Fruit fly (Drosophila melanogaster) whole organism, embryonic: ENCODE measurements around the gene CG12594.

Experiments used
- C15 ChIP-seq: fragments of 200-800 bp; sonication (Bioruptor generic); IDR thresholded peaks from 3 replicates; pipeline ENCODE4 v1.3.6; 2022; ENCODE audit warnings: missing biosample characterization, missing genetic modification characterization
- CG10147 ChIP-seq: fragments of 200-800 bp; sonication (Bioruptor generic); optimal IDR thresholded peaks from 2 replicates; lab custom pipeline; 2019; ENCODE audit warnings: missing biosample characterization, mild to moderate bottlenecking, missing genetic modification characterization, moderate library complexity
- CG11560 ChIP-seq: fragments of 200-800 bp; sonication (Bioruptor generic); IDR thresholded peaks from 3 replicates; pipeline ENCODE4 v1.3.6; 2022; ENCODE audit warnings: missing biosample characterization, missing genetic modification characterization
- CG12071 ChIP-seq: fragments of 200-800 bp; sonication (Bioruptor generic); optimal IDR thresholded peaks from 3 replicates; lab custom pipeline; 2018; ENCODE audit warnings: missing biosample characterization, mild to moderate bottlenecking, missing genetic modification characterization
- CG13123 ChIP-seq: fragments of 200-800 bp; sonication (Bioruptor generic); optimal IDR thresholded peaks from 2 replicates; lab custom pipeline; 2016; ENCODE audit warnings: missing biosample characterization, missing genetic modification characterization
- CG13296 ChIP-seq: fragments of 200-800 bp; sonication (Bioruptor generic); optimal IDR thresholded peaks from 3 replicates; lab custom pipeline; 2018; ENCODE audit warnings: missing biosample characterization, mild to moderate bottlenecking, missing genetic modification characterization
- CG13424 ChIP-seq: fragments of 200-800 bp; sonication (Bioruptor generic); optimal IDR thresholded peaks from 2 replicates; lab custom pipeline; 2019; ENCODE audit warnings: missing biosample characterization, mild to moderate bottlenecking, missing genetic modification characterization, moderate library complexity
- CG15479 ChIP-seq: fragments of 200-800 bp; sonication (Bioruptor generic); optimal IDR thresholded peaks from 3 replicates; lab custom pipeline; 2019; ENCODE audit warnings: missing biosample characterization, mild to moderate bottlenecking, missing genetic modification characterization, moderate library complexity
- CG15696 ChIP-seq: fragments of 200-800 bp; sonication (Bioruptor generic); optimal IDR thresholded peaks from 2 replicates; lab custom pipeline; 2019; ENCODE audit warnings: missing biosample characterization, mild to moderate bottlenecking, missing genetic modification characterization, moderate library complexity
- CG1602 ChIP-seq: fragments of 200-800 bp; sonication (Bioruptor generic); optimal IDR thresholded peaks from 3 replicates; lab custom pipeline; 2016; ENCODE audit warnings: missing biosample characterization, missing genetic modification characterization
- CG16779 ChIP-seq: fragments of 200-800 bp; sonication (Bioruptor generic); IDR thresholded peaks from 2 replicates; pipeline ENCODE4 v1.3.6; 2022; ENCODE audit warnings: missing biosample characterization, missing genetic modification characterization
- CG16813 ChIP-seq: fragments of 200-800 bp; sonication (Bioruptor generic); IDR thresholded peaks from 3 replicates; pipeline ENCODE4 v1.3.6; 2022; ENCODE audit warnings: missing biosample characterization, missing genetic modification characterization; ENCODE audit not compliant: partially characterized antibody
- CG16815 ChIP-seq: fragments of 200-800 bp; sonication (Bioruptor generic); optimal IDR thresholded peaks from 3 replicates; lab custom pipeline; 2017; ENCODE audit warnings: missing biosample characterization, mild to moderate bottlenecking, missing genetic modification characterization
- CG18262 ChIP-seq: fragments of 200-800 bp; optimal IDR thresholded peaks from 3 replicates; lab custom pipeline; 2019; ENCODE audit warnings: missing biosample characterization, mild to moderate bottlenecking, missing genetic modification characterization, moderate library complexity
- CG2116 ChIP-seq: fragments of 200-800 bp; sonication (Bioruptor generic); optimal IDR thresholded peaks from 3 replicates; lab custom pipeline; 2018; ENCODE audit warnings: missing biosample characterization, mild to moderate bottlenecking, missing genetic modification characterization
- CG2129 ChIP-seq: fragments of 200-800 bp; sonication (Bioruptor generic); IDR thresholded peaks from 2 replicates; pipeline ENCODE4 v1.3.6; 2022; ENCODE audit warnings: missing biosample characterization, missing genetic modification characterization; ENCODE audit not compliant: partially characterized antibody
- CG30431 ChIP-seq: fragments of 200-800 bp; sonication (Bioruptor generic); optimal IDR thresholded peaks from 2 replicates; lab custom pipeline; 2017; ENCODE audit warnings: missing biosample characterization, missing genetic modification characterization
- CG32767 ChIP-seq: fragments of 200-800 bp; sonication (Bioruptor generic); IDR thresholded peaks from 2 replicates; pipeline ENCODE4 v1.3.6; 2022; ENCODE audit warnings: missing biosample characterization, missing genetic modification characterization
- CG6683 ChIP-seq: fragments of 200-800 bp; sonication (Bioruptor generic); optimal IDR thresholded peaks from 2 replicates; lab custom pipeline; 2017; ENCODE audit warnings: missing biosample characterization, mild to moderate bottlenecking, missing genetic modification characterization, missing genetic modification reagents
- CG7786 ChIP-seq: fragments of 200-800 bp; sonication (Bioruptor generic); optimal IDR thresholded peaks from 2 replicates; lab custom pipeline; 2016; ENCODE audit warnings: missing biosample characterization, missing genetic modification characterization
- CG7963 ChIP-seq: fragments of 200-800 bp; sonication (Bioruptor generic); IDR thresholded peaks from 3 replicates; pipeline ENCODE4 v1.3.6; 2022; ENCODE audit warnings: missing biosample characterization, missing genetic modification characterization; ENCODE audit not compliant: partially characterized antibody
- CG8478 ChIP-seq: fragments of >200 bp; optimal IDR thresholded peaks from 2 replicates; lab custom pipeline; 2018
- CG9215 ChIP-seq: fragments of 200-800 bp; sonication (Bioruptor generic); IDR thresholded peaks from 2 replicates; pipeline ENCODE4 v1.3.6; 2022; ENCODE audit warnings: missing biosample characterization, missing genetic modification characterization
- Gsc ChIP-seq: fragments of 200-800 bp; sonication (Bioruptor generic); IDR thresholded peaks from 2 replicates; pipeline ENCODE4 v1.3.6; 2022; ENCODE audit warnings: missing biosample characterization, missing genetic modification characterization
- HmgZ ChIP-seq: fragments of 200-800 bp; sonication (Bioruptor generic); optimal IDR thresholded peaks from 2 replicates; lab custom pipeline; 2018; ENCODE audit warnings: missing biosample characterization, mild to moderate bottlenecking, missing genetic modification characterization
- Mad ChIP-seq: fragments of 200-800 bp; sonication (Bioruptor generic); optimal IDR thresholded peaks from 2 replicates; lab custom pipeline; 2016; ENCODE audit warnings: missing biosample characterization, missing genetic modification characterization
- Nf-YB ChIP-seq: fragments of 200-800 bp; sonication (Bioruptor generic); optimal IDR thresholded peaks from 3 replicates; lab custom pipeline; 2019; ENCODE audit warnings: missing biosample characterization, mild to moderate bottlenecking, missing genetic modification characterization, moderate library complexity
- Scr ChIP-seq: fragments of 200-800 bp; sonication (Bioruptor generic); IDR thresholded peaks from 2 replicates; pipeline ENCODE4 v1.3.6; 2022; ENCODE audit warnings: missing biosample characterization, missing genetic modification characterization; ENCODE audit not compliant: partially characterized antibody
- Sox100B ChIP-seq: fragments of 200-800 bp; sonication (Bioruptor generic); optimal IDR thresholded peaks from 3 replicates; lab custom pipeline; 2018; ENCODE audit warnings: missing biosample characterization, mild to moderate bottlenecking, missing genetic modification characterization
- amos ChIP-seq: fragments of 200-800 bp; sonication (Bioruptor generic); IDR thresholded peaks from 2 replicates; pipeline ENCODE4 v1.3.6; 2022; ENCODE audit warnings: missing biosample characterization, missing genetic modification characterization; ENCODE audit not compliant: partially characterized antibody
- ase ChIP-seq: fragments of 200-800 bp; sonication (Bioruptor generic); IDR thresholded peaks from 3 replicates; pipeline ENCODE4 v1.3.6; 2022; ENCODE audit warnings: missing biosample characterization, missing genetic modification characterization
- ash1 ChIP-seq: fragments of 200-800 bp; sonication (Bioruptor generic); optimal IDR thresholded peaks from 2 replicates; lab custom pipeline; 2018; ENCODE audit warnings: missing biosample characterization, mild to moderate bottlenecking, missing genetic modification characterization
- bbx ChIP-seq: fragments of 200-800 bp; sonication (Bioruptor generic); IDR thresholded peaks from 2 replicates; pipeline ENCODE4 v1.3.6; 2022; ENCODE audit warnings: missing biosample characterization, missing genetic modification characterization; ENCODE audit not compliant: partially characterized antibody
- bowl ChIP-seq: fragments of 200-800 bp; sonication (Bioruptor generic); IDR thresholded peaks from 2 replicates; pipeline ENCODE4 v1.3.6; 2022; ENCODE audit warnings: missing biosample characterization, missing genetic modification characterization
- br ChIP-seq: fragments of >200 bp; optimal IDR thresholded peaks from 2 replicates; lab custom pipeline; 2017
- cad ChIP-seq: fragments of >200 bp; optimal IDR thresholded peaks from 2 replicates; lab custom pipeline; 2017; ENCODE audit warnings: missing biosample characterization, missing genetic modification characterization
- cas ChIP-seq: fragments of 200-800 bp; sonication (Bioruptor generic); IDR thresholded peaks from 2 replicates; pipeline ENCODE4 v1.3.6; 2022; ENCODE audit warnings: missing biosample characterization, missing genetic modification characterization
- ci ChIP-seq: fragments of 200-800 bp; sonication (Bioruptor generic); IDR thresholded peaks from 3 replicates; pipeline ENCODE4 v1.3.6; 2022; ENCODE audit warnings: missing biosample characterization, missing genetic modification characterization
- da ChIP-seq: fragments of 200-800 bp; sonication (Bioruptor generic); optimal IDR thresholded peaks from 2 replicates; lab custom pipeline; 2016; ENCODE audit warnings: missing biosample characterization, missing genetic modification characterization
- disco-r ChIP-seq: fragments of 200-800 bp; sonication (Bioruptor generic); optimal IDR thresholded peaks from 2 replicates; lab custom pipeline; 2016; ENCODE audit warnings: missing biosample characterization, missing genetic modification characterization
- en ChIP-seq: fragments of 200-800 bp; sonication (Bioruptor generic); optimal IDR thresholded peaks from 2 replicates; lab custom pipeline; 2016; ENCODE audit warnings: missing biosample characterization, missing genetic modification characterization
- fd3F ChIP-seq: fragments of 200-800 bp; sonication (Bioruptor generic); optimal IDR thresholded peaks from 2 replicates; lab custom pipeline; 2018; ENCODE audit warnings: missing biosample characterization, mild to moderate bottlenecking, missing genetic modification characterization, moderate library complexity
- phol ChIP-seq: fragments of 200-800 bp; sonication (Bioruptor generic); optimal IDR thresholded peaks from 3 replicates; lab custom pipeline; 2018; ENCODE audit warnings: missing biosample characterization, mild to moderate bottlenecking, missing genetic modification characterization, moderate library complexity
- row ChIP-seq: fragments of 200-800 bp; sonication (Bioruptor generic); IDR thresholded peaks from 3 replicates; pipeline ENCODE4 v1.3.6; 2022; ENCODE audit warnings: missing biosample characterization, missing genetic modification characterization
- run ChIP-seq: fragments of 200-800 bp; sonication (Bioruptor generic); optimal IDR thresholded peaks from 3 replicates; lab custom pipeline; 2018; ENCODE audit warnings: missing biosample characterization, mild to moderate bottlenecking, missing genetic modification characterization
- salm ChIP-seq: fragments of 200-800 bp; sonication (Bioruptor generic); optimal IDR thresholded peaks from 2 replicates; lab custom pipeline; 2018; ENCODE audit warnings: missing biosample characterization, mild to moderate bottlenecking, missing genetic modification characterization
- schlank ChIP-seq: fragments of 200-800 bp; sonication (Bioruptor generic); optimal IDR thresholded peaks from 2 replicates; lab custom pipeline; 2018; ENCODE audit warnings: missing biosample characterization, mild to moderate bottlenecking, missing genetic modification characterization
- sim ChIP-seq: fragments of 200-800 bp; sonication (Bioruptor generic); IDR thresholded peaks from 2 replicates; pipeline ENCODE4 v1.3.6; 2022; ENCODE audit warnings: missing biosample characterization, missing genetic modification characterization
- tio ChIP-seq: fragments of 200-800 bp; sonication (Bioruptor generic); optimal IDR thresholded peaks from 2 replicates; lab custom pipeline; 2017; ENCODE audit warnings: missing biosample characterization, missing genetic modification characterization, inconsistent platforms
- wor ChIP-seq: fragments of 200-800 bp; sonication (Bioruptor generic); IDR thresholded peaks from 2 replicates; pipeline ENCODE4 v1.3.6; 2022; ENCODE audit warnings: missing biosample characterization, missing genetic modification characterization
- yki ChIP-seq: fragments of >200 bp; optimal IDR thresholded peaks from 3 replicates; lab custom pipeline; 2018
- zfh1 ChIP-seq: fragments of 200-800 bp; sonication (Bioruptor generic); IDR thresholded peaks from 3 replicates; pipeline ENCODE4 v1.3.6; 2022; ENCODE audit warnings: missing biosample characterization, missing genetic modification characterization

The CG12594 gene

dm6 chr3R:11780181-11780688 lies 58.7 kb downstream of the CG12594 start (continued):
- no peak for TF ChIP-seq CG7963 (GFP tag; lab: Robert Waterston, UW)
- peak; percentile 15 for TF ChIP-seq HmgZ
- TF ChIP-seq cad (GFP tag; lab: Kevin White, UChicago): no peak
- peak; percentile 94 for TF ChIP-seq CG13424 (tag; lab: Kevin White, UChicago)
- no peak for TF ChIP-seq CG2129 (GFP tag; lab: Robert Waterston, UW)
- TF ChIP-seq da (GFP tag; lab: Kevin White, UChicago): no peak
- TF ChIP-seq zfh1 (GFP tag; lab: Robert Waterston, UW): peak; percentile 96
- TF ChIP-seq en (GFP tag; lab: Kevin White, UChicago): no peak
- peak; percentile 96 for TF ChIP-seq Sox100B (GFP tag; lab: Kevin White, UChicago)
- peak; percentile 75 for TF ChIP-seq Gsc (GFP tag; lab: Robert Waterston, UW)
- TF ChIP-seq Scr: no peak
- peak; percentile 83 for TF ChIP-seq run
- TF ChIP-seq CG11560 (tag; lab: Robert Waterston, UW): no peak
- no peak for TF ChIP-seq bbx (GFP tag; lab: Robert Waterston, UW)
- TF ChIP-seq schlank: no peak
- TF ChIP-seq CG16779 (GFP tag; lab: Robert Waterston, UW): no peak
- peak; percentile 78 for TF ChIP-seq CG13123 (GFP tag; lab: Kevin White, UChicago)
- TF ChIP-seq Mad (GFP tag; lab: Kevin White, UChicago): peak; percentile 63
- peak; percentile 54 for TF ChIP-seq CG2116 (GFP tag; lab: Kevin White, UChicago)
- TF ChIP-seq bowl (GFP tag; lab: Robert Waterston, UW): peak; percentile 48; the same call in 1 of the 2 replicates
- TF ChIP-seq CG8478 (lab: Kevin White, UChicago): no peak
- peak; percentile 100 for TF ChIP-seq CG18262 (tag; lab: Kevin White, UChicago)
- TF ChIP-seq ase: peak; percentile 85; the same call in 2 of the 3 replicates
- peak; percentile 95 for TF ChIP-seq CG1602 (GFP tag; lab: Kevin White, UChicago)
- no peak for TF ChIP-seq C15
- TF ChIP-seq CG15696 (tag; lab: Kevin White, UChicago): peak; percentile 96
- TF ChIP-seq row (GFP tag; lab: Robert Waterston, UW): peak; percentile 91
- TF ChIP-seq sim (GFP tag; lab: Robert Waterston, UW): peak; percentile 89
- TF ChIP-seq phol (tag; lab: Kevin White, UChicago): peak; percentile 98
- peak; percentile 94 for TF ChIP-seq ci
- TF ChIP-seq br (lab: Kevin White, UChicago): no peak
- peak; percentile 90 for TF ChIP-seq wor (GFP tag; lab: Robert Waterston, UW)
- TF ChIP-seq ash1 (GFP tag; lab: Kevin White, UChicago): no peak
- no peak for TF ChIP-seq CG16813 (GFP tag; lab: Robert Waterston, UW)
- no peak for TF ChIP-seq fd3F (GFP tag; lab: Kevin White, UChicago)
- TF ChIP-seq CG12071 (GFP tag; lab: Kevin White, UChicago): no peak
- peak; percentile 74 for TF ChIP-seq CG10147 (GFP tag; lab: Kevin White, UChicago)
- peak; percentile 88 for TF ChIP-seq salm (tag; lab: Kevin White, UChicago)
- TF ChIP-seq amos (GFP tag; lab: Robert Waterston, UW): no peak
- TF ChIP-seq CG6683 (GFP tag; lab: Kevin White, UChicago): peak; percentile 61
- peak; percentile 63 for TF ChIP-seq CG15479
- TF ChIP-seq CG9215 (GFP tag; lab: Robert Waterston, UW): no peak
- TF ChIP-seq tio (GFP tag; lab: Kevin White, UChicago): peak; percentile 92
- TF ChIP-seq cas (GFP tag; lab: Robert Waterston, UW): no peak
- no peak for TF ChIP-seq disco-r (GFP tag; lab: Kevin White, UChicago)
- TF ChIP-seq CG30431: peak; percentile 95
- no peak for TF ChIP-seq yki
- TF ChIP-seq CG16815 (GFP tag; lab: Kevin White, UChicago): peak; percentile 97
- no peak for TF ChIP-seq CG7786
- TF ChIP-seq CG32767: peak; percentile 83
- TF ChIP-seq CG13296 (GFP tag; lab: Kevin White, UChicago): no peak
- peak; percentile 80 for TF ChIP-seq Nf-YB (GFP tag; lab: Kevin White, UChicago)
